Worm (Caenorhabditis elegans): ENCODE results near the gene Y81B9A.4.
"Not testable (repeated sequence)": the region's sequence is repeated elsewhere in the genome, so short reads cannot be mapped to it uniquely, and the experiment has no call there.

The Y81B9A.4 gene

ce11 chrX:9210086-9210485 is 29.4 kb upstream of the Y81B9A.4 start:
- TF ChIP-seq nhr-90 (tag; optimal IDR thresholded peaks at IDR 0.05; ENCODE audit: poor library complexity) (peak; percentile 15), lin-14 (GFP tag; optimal IDR thresholded peaks at IDR 0.05) (peak; percentile 9), zag-1 (tag; optimal IDR thresholded peaks at IDR 0.05) (no peak), tlp-1 (tag; optimal IDR thresholded peaks at IDR 0.05) (no peak), lin-35 (GFP tag; optimal IDR thresholded peaks at IDR 0.05) (peak in 1 of 2 experiments; percentile 23), elt-2 (tag; optimal IDR thresholded peaks at IDR 0.05) (peak; percentile 45)

- TF ChIP-seq unc-62 (GFP tag; optimal IDR thresholded peaks at IDR 0.05) (no peak), nhr-12 (tag; optimal IDR thresholded peaks at IDR 0.05) (no peak), elt-2 (tag; optimal IDR thresholded peaks at IDR 0.05) (no peak), nhr-84 (tag; optimal IDR thresholded peaks at IDR 0.05) (no peak), mab-9 (GFP tag; IDR thresholded peaks at IDR 0.05) (no peak), jun-1 (tag; optimal IDR thresholded peaks at IDR 0.05) (no peak), fkh-4 (tag; optimal IDR thresholded peaks at IDR 0.05; ENCODE audit: borderline replicate concordance) (no peak), hpl-2 (GFP tag; optimal IDR thresholded peaks at IDR 0.05) (no peak), sptf-1 (tag; optimal IDR thresholded peaks at IDR 0.05) (no peak), nhr-47 (tag; optimal IDR thresholded peaks at IDR 0.05) (no peak), isw-1 (GFP tag; IDR thresholded peaks at IDR 0.05) (no peak)
Measured at ce11 chrX:9208933-9209332, 28.2 kb upstream of the Y81B9A.4 start.

ce11 chrX:9208492-9208891 is 27.8 kb upstream of the Y81B9A.4 start:
- TF ChIP-seq pag-3 (tag; optimal IDR thresholded peaks at IDR 0.05; ENCODE audit: borderline replicate concordance, insufficient read depth) (no peak), alr-1 (tag; optimal IDR thresholded peaks at IDR 0.05; ENCODE audit: borderline replicate concordance) (no peak), ets-5 (GFP tag; IDR thresholded peaks at IDR 0.05) (no peak), dsc-1 (tag; optimal IDR thresholded peaks at IDR 0.05) (no peak), nhr-19 (GFP tag; conservative IDR thresholded peaks at IDR 0.05) (no peak), nhr-76 (tag; optimal IDR thresholded peaks at IDR 0.05) (no peak), nhr-71 (tag; optimal IDR thresholded peaks at IDR 0.05) (no peak), unc-62 (GFP tag; optimal IDR thresholded peaks at IDR 0.05) (no peak), swsn-7 (tag; optimal IDR thresholded peaks at IDR 0.05) (no peak), dpl-1 (GFP tag; optimal IDR thresholded peaks at IDR 0.05) (no peak), pax-3 (tag; optimal IDR thresholded peaks at IDR 0.05) (no peak)

ce11 chrX:9206731-9207130 is 26.0 kb upstream of the Y81B9A.4 start:
- TF ChIP-seq blmp-1 (tag; optimal IDR thresholded peaks at IDR 0.05) (peak; percentile 8), unc-130 (tag; optimal IDR thresholded peaks at IDR 0.05) (no peak), irx-1 (tag; optimal IDR thresholded peaks at IDR 0.05) (no peak)

- TF ChIP-seq nhr-77 (tag; optimal IDR thresholded peaks at IDR 0.05) (no peak), snu-23 (GFP tag; optimal IDR thresholded peaks at IDR 0.05) (no peak), ceh-63 (GFP tag; optimal IDR thresholded peaks at IDR 0.05) (no peak), blmp-1 (tag; optimal IDR thresholded peaks at IDR 0.05) (peak; percentile 80), lin-14 (GFP tag; optimal IDR thresholded peaks at IDR 0.05) (peak; percentile 17), nhr-85 (tag) (peak; percentile 55)
Measured at ce11 chrX:9204986-9205385, 24.3 kb upstream of the Y81B9A.4 start.

ce11 chrX:9203468-9203867 is 22.7 kb upstream of the Y81B9A.4 start, which contains the start of gene crb-3:
crb-3 (plus strand) TSS chrX:9203768.
- TF ChIP-seq ets-5 (GFP tag; IDR thresholded peaks at IDR 0.05); nhr-47 (tag; optimal IDR thresholded peaks at IDR 0.05); fos-1 (tag; optimal IDR thresholded peaks at IDR 0.05): not testable (repeated sequence)
